Worm (Caenorhabditis elegans) whole organism, mixed stage, embryonic: ENCODE data around the gene ifo-1.

Source experiments
- bed-3 ChIP-seq: fragments of 200-800 bp; sonication (Bioruptor generic); optimal IDR thresholded peaks from 3 replicates; lab custom pipeline; 2018; ENCODE audit warnings: mild to moderate bottlenecking, missing genetic modification characterization, moderate library complexity, missing compliant biosample characterization
- elt-1 ChIP-seq: sonication (generic microtip); optimal IDR thresholded peaks from 2 replicates; lab custom pipeline; 2017; ENCODE audit warnings: missing genetic modification characterization, mild to moderate bottlenecking, missing compliant biosample characterization, antibody characterized with exemption, moderate library complexity, borderline replicate concordance; ENCODE audit not compliant: insufficient read depth
- elt-3 ChIP-seq: fragments of 150-350 bp; optimal IDR thresholded peaks from 2 replicates; lab custom pipeline; 2014; ENCODE audit warnings: missing biosample characterization, missing genetic modification characterization
- lin-13 ChIP-seq: fragments of 150-350 bp; optimal IDR thresholded peaks from 2 replicates; lab custom pipeline; 2014; ENCODE audit warnings: missing biosample characterization, missing genetic modification characterization
- mep-1 ChIP-seq: fragments of 150-350 bp; optimal IDR thresholded peaks from 2 replicates; lab custom pipeline; 2017; ENCODE audit warnings: missing biosample characterization, missing genetic modification reagents, missing genetic modification characterization, inconsistent platforms
- nhr-12 ChIP-seq: fragments of 150-350 bp; optimal IDR thresholded peaks from 2 replicates; lab custom pipeline; 2014; ENCODE audit warnings: missing biosample characterization, missing genetic modification characterization
- nhr-237 ChIP-seq: fragments of 150-350 bp; optimal IDR thresholded peaks from 2 replicates; lab custom pipeline; 2014; ENCODE audit warnings: missing biosample characterization, missing genetic modification characterization
- nhr-28 ChIP-seq: fragments of 150-350 bp; optimal IDR thresholded peaks from 2 replicates; lab custom pipeline; 2014; ENCODE audit warnings: missing biosample characterization, missing genetic modification characterization
- nhr-76 ChIP-seq: sonication (generic microtip); optimal IDR thresholded peaks from 2 replicates; lab custom pipeline; 2017; ENCODE audit warnings: missing biosample characterization, missing genetic modification characterization
- pha-4 ChIP-seq: fragments of 150-350 bp; optimal IDR thresholded peaks from 2 replicates; lab custom pipeline; 2018; ENCODE audit warnings: missing biosample characterization, missing genetic modification reagents, missing genetic modification characterization
- sem-2 ChIP-seq: fragments of 200-800 bp; sonication (Bioruptor generic); optimal IDR thresholded peaks from 2 replicates; lab custom pipeline; 2018; ENCODE audit warnings: mild to moderate bottlenecking, missing genetic modification characterization, missing compliant biosample characterization
- sptf-1 ChIP-seq: sonication (generic microtip); optimal IDR thresholded peaks from 2 replicates; lab custom pipeline; 2017; ENCODE audit warnings: mild to moderate bottlenecking, missing genetic modification characterization, moderate library complexity, missing compliant biosample characterization
- unc-62 ChIP-seq: fragments of 150-350 bp; optimal IDR thresholded peaks from 2 replicates; lab custom pipeline; 2014; ENCODE audit warnings: missing biosample characterization, missing genetic modification reagents, missing genetic modification characterization

- TF ChIP-seq nhr-237 (no peak), elt-1 (tag; lab: Kevin White, UChicago) (no peak), sptf-1 (tag; lab: Kevin White, UChicago) (no peak), nhr-12 (tag; lab: Kevin White, UChicago) (no peak), sem-2 (no peak), nhr-76 (tag; lab: Kevin White, UChicago) (no peak), elt-3 (tag; lab: Kevin White, UChicago) (no peak), unc-62 (GFP tag; lab: Kevin White, UChicago) (no peak), bed-3 (GFP tag; lab: Kevin White, UChicago) (no peak), lin-13 (tag; lab: Kevin White, UChicago) (no peak), mep-1 (no peak), pha-4 (tag; lab: Kevin White, UChicago) (no peak), nhr-28 (no peak)
Measured at ce11 chrIV:7320688-7321087, 5.8 kb downstream of the ifo-1 start.
